Worm (Caenorhabditis elegans): ENCODE results near the gene rps-8.
A peak's percentile ranks its signal among the peaks of the same experiment; 100 is the strongest.

rps-8 gene

ce11 chrIV:7319931-7320435 lies 6.3 kb upstream of the rps-8 start (continued):
- TF ChIP-seq tra-1 (GFP tag; IDR thresholded peaks at IDR 0.05), result peak; percentile 57
- TF ChIP-seq lim-7 (GFP tag; IDR thresholded peaks at IDR 0.05), result no peak
- no peak for TF ChIP-seq nhr-237 (tag; optimal IDR thresholded peaks at IDR 0.05)
- no peak for TF ChIP-seq Y48G9A.11 (GFP tag; IDR thresholded peaks at IDR 0.05)
- TF ChIP-seq R02D3.7 (tag; optimal IDR thresholded peaks at IDR 0.05), result no peak
- no peak for TF ChIP-seq duxl-1 (tag; optimal IDR thresholded peaks at IDR 0.05; ENCODE audit: poor library complexity)
- TF ChIP-seq F49E8.2 (tag; optimal IDR thresholded peaks at IDR 0.05; ENCODE audit: borderline replicate concordance), result no peak
- no peak for TF ChIP-seq nhr-76 (tag; optimal IDR thresholded peaks at IDR 0.05)
- TF ChIP-seq vab-7 (GFP tag; IDR thresholded peaks at IDR 0.05), result no peak
- no peak for TF ChIP-seq madf-9 (GFP tag; conservative IDR thresholded peaks at IDR 0.05)
- no peak for TF ChIP-seq zag-1 (tag; optimal IDR thresholded peaks at IDR 0.05)
- no peak for TF ChIP-seq F44E2.7 (GFP tag; IDR thresholded peaks at IDR 0.05)

DNA sequence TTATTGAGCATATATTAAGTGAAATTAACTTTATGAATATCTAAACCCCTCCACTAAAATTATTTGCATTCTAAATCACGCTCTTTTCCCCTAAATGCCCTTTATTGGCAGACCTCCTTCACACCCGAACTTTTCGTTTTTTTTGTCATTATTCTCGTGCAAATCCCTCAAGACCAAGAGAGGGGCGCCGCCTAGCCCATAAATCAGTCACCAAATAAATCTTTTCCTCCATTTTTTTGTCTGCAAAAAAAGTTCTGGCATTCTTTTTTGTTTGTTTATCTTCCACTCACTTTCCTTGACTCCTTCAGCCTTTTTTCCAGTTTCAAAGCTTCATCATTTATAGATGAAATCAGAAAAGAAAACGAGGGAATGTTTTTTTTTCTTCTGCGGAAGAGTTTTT lies 5.2 kb upstream of the rps-8 start:
- TF ChIP-seq unc-62 (GFP tag; optimal IDR thresholded peaks at IDR 0.05 in 1 of 2) (peak in 1 of 2 experiments; percentile 90), unc-62 (tag; optimal IDR thresholded peaks at IDR 0.05) (no peak), madf-5 (GFP tag; IDR thresholded peaks at IDR 0.05) (no peak), lin-39 (tag; optimal IDR thresholded peaks at IDR 0.05) (no peak), Y105C5A.15 (GFP tag; IDR thresholded peaks at IDR 0.05) (no peak), ceh-20 (GFP tag; IDR thresholded peaks at IDR 0.05) (peak; percentile 77), mdl-1 (tag; optimal IDR thresholded peaks at IDR 0.05) (no peak), ceh-28 (tag; optimal IDR thresholded peaks at IDR 0.05) (no peak), F26F4.8 (GFP tag; conservative IDR thresholded peaks at IDR 0.05) (no peak), hlh-30 (tag; optimal IDR thresholded peaks at IDR 0.05; ENCODE audit: insufficient read depth) (peak; percentile 49), zip-2 (tag; optimal IDR thresholded peaks at IDR 0.05) (no peak), pqm-1 (tag; optimal IDR thresholded peaks at IDR 0.05) (no peak), lin-1 (GFP tag; IDR thresholded peaks at IDR 0.05) (no peak), zfp-3 (GFP tag; conservative IDR thresholded peaks at IDR 0.05) (no peak), F10B5.3 (tag; optimal IDR thresholded peaks at IDR 0.05) (no peak), nhr-25 (tag; optimal IDR thresholded peaks at IDR 0.05; ENCODE audit: borderline replicate concordance, insufficient read depth) (no peak), mep-1 (tag; optimal IDR thresholded peaks at IDR 0.05) (peak; percentile 15), set-16 (GFP tag; IDR thresholded peaks at IDR 0.05) (no peak), nhr-28 (tag; optimal IDR thresholded peaks at IDR 0.05) (no peak), R02D3.7 (tag; optimal IDR thresholded peaks at IDR 0.05) (no peak)

DNA sequence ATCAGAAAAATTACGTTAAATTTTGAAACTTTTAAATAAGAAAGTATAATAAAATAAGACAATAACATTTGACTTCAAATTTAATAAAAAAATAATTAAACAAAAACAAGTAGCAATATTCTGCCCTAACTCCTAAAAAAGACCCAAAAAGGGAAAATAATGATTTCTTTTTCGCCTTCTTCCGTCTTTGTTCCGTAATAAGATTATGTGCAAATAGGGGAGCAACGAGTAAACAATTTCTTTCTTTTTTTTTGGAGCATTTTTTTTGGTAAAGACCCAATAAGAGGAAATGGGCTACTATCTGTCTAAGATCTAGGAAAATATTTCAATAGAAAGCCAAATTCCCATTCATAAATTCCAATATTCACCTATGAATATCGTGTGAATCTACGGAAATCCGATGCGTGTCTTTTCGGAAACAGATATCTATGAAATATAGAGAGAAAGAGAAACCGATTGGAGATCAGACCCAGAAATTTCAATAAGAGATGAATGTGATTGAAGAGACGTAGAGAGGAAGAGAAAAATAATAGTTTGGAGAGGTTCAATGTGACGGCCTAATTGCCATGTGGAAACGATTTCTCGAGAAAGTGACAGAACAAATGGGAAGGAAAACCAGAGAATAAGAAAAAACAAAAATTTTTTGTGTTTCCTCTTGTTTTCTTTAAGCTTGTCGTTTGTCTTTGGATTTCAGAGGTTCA lies 4.3 kb upstream of the rps-8 start:
- TF ChIP-seq mdt-29 (GFP tag; IDR thresholded peaks at IDR 0.05) (no peak), lsy-2 (tag; optimal IDR thresholded peaks at IDR 0.05) (peak in 1 of 2 experiments; percentile 22), php-3 (GFP tag; IDR thresholded peaks at IDR 0.05) (no peak), Y48G9A.11 (GFP tag; IDR thresholded peaks at IDR 0.05) (no peak), snpc-1.2 (GFP tag; IDR thresholded peaks at IDR 0.05) (no peak), zfp-3 (GFP tag; conservative IDR thresholded peaks at IDR 0.05) (no peak), egl-43 (GFP tag; IDR thresholded peaks at IDR 0.05) (no peak), mxl-3 (GFP tag; optimal IDR thresholded peaks at IDR 0.05) (peak; percentile 35), ceh-28 (tag; optimal IDR thresholded peaks at IDR 0.05) (no peak), spr-1 (tag; optimal IDR thresholded peaks at IDR 0.05) (no peak), hif-1 (tag; optimal IDR thresholded peaks at IDR 0.05) (no peak), F44E2.7 (GFP tag; IDR thresholded peaks at IDR 0.05) (no peak), nhr-28 (tag; optimal IDR thresholded peaks at IDR 0.05) (peak; percentile 16), tag-97 (GFP tag; IDR thresholded peaks at IDR 0.05) (no peak), F10B5.3 (tag; optimal IDR thresholded peaks at IDR 0.05) (no peak), ceh-62 (tag; optimal IDR thresholded peaks at IDR 0.05) (no peak), jun-1 (tag; optimal IDR thresholded peaks at IDR 0.05) (no peak), ceh-82 (tag; optimal IDR thresholded peaks at IDR 0.05) (no peak), ztf-11 (tag; optimal IDR thresholded peaks at IDR 0.05) (no peak), skn-1 (tag; optimal IDR thresholded peaks at IDR 0.05) (no peak), mdl-1 (tag; optimal IDR thresholded peaks at IDR 0.05) (peak in 1 of 2 experiments; percentile 43), nhr-6 (tag; optimal IDR thresholded peaks at IDR 0.05) (no peak), lin-15B (tag; optimal IDR thresholded peaks at IDR 0.05) (no peak), tra-1 (GFP tag; IDR thresholded peaks at IDR 0.05) (no peak), T20F7.1 (GFP tag; optimal IDR thresholded peaks at IDR 0.05) (no peak)

All from whole organism, L4 larva.